Fruit fly (Drosophila melanogaster) whole organism, embryonic: ENCODE measurements around the gene CG15336.

Experiments
- CG10209 ChIP-seq: fragments of 200-800 bp; sonication (Bioruptor generic); optimal IDR thresholded peaks from 3 replicates; lab custom pipeline; 2017; ENCODE audit warnings: missing biosample characterization, mild to moderate bottlenecking, missing genetic modification characterization, missing genetic modification reagents
- CG10366 ChIP-seq: fragments of 200-800 bp; sonication (Bioruptor generic); IDR thresholded peaks from 2 replicates; pipeline ENCODE4 v1.3.6; 2022; ENCODE audit warnings: missing biosample characterization, missing genetic modification characterization
- CG11504 ChIP-seq: fragments of 200-800 bp; sonication (Bioruptor generic); optimal IDR thresholded peaks from 3 replicates; lab custom pipeline; 2019; ENCODE audit warnings: missing biosample characterization, mild to moderate bottlenecking, missing genetic modification characterization, moderate library complexity
- CG12104 ChIP-seq: fragments of 200-800 bp; sonication (Bioruptor generic); optimal IDR thresholded peaks from 3 replicates; lab custom pipeline; 2016; ENCODE audit warnings: missing biosample characterization, missing genetic modification characterization
- CG12155 ChIP-seq: fragments of 200-800 bp; sonication (Bioruptor generic); optimal IDR thresholded peaks from 3 replicates; lab custom pipeline; 2016; ENCODE audit warnings: missing biosample characterization, missing genetic modification characterization
- CG1233 ChIP-seq: fragments of 200-800 bp; sonication (Bioruptor generic); optimal IDR thresholded peaks from 4 replicates; lab custom pipeline; 2018; ENCODE audit warnings: missing biosample characterization, mild to moderate bottlenecking, missing genetic modification characterization
- CG12942 ChIP-seq: fragments of 200-800 bp; sonication (Bioruptor generic); optimal IDR thresholded peaks from 3 replicates; lab custom pipeline; 2016; ENCODE audit warnings: missing biosample characterization, missing genetic modification characterization
- CG14441 ChIP-seq: fragments of 200-800 bp; sonication (Bioruptor generic); IDR thresholded peaks from 2 replicates; pipeline ENCODE4 v1.3.6; 2022; ENCODE audit warnings: missing biosample characterization, missing genetic modification characterization
- CG1529 ChIP-seq: fragments of 200-800 bp; sonication (Bioruptor generic); optimal IDR thresholded peaks from 3 replicates; lab custom pipeline; 2018; ENCODE audit warnings: missing biosample characterization, missing genetic modification characterization
- CG15696 ChIP-seq: fragments of 200-800 bp; sonication (Bioruptor generic); optimal IDR thresholded peaks from 2 replicates; lab custom pipeline; 2019; ENCODE audit warnings: missing biosample characterization, mild to moderate bottlenecking, missing genetic modification characterization, moderate library complexity
- CG1602 ChIP-seq: fragments of 200-800 bp; sonication (Bioruptor generic); optimal IDR thresholded peaks from 3 replicates; lab custom pipeline; 2016; ENCODE audit warnings: missing biosample characterization, missing genetic modification characterization
- CG2116 ChIP-seq: fragments of 200-800 bp; sonication (Bioruptor generic); optimal IDR thresholded peaks from 3 replicates; lab custom pipeline; 2018; ENCODE audit warnings: missing biosample characterization, mild to moderate bottlenecking, missing genetic modification characterization
- CG2678 ChIP-seq: fragments of 200-800 bp; sonication (Bioruptor generic); optimal IDR thresholded peaks from 3 replicates; lab custom pipeline; 2019; ENCODE audit warnings: missing biosample characterization, mild to moderate bottlenecking, missing genetic modification characterization, moderate library complexity
- CG30431 ChIP-seq: fragments of 200-800 bp; sonication (Bioruptor generic); optimal IDR thresholded peaks from 2 replicates; lab custom pipeline; 2017; ENCODE audit warnings: missing biosample characterization, missing genetic modification characterization
- CG3281 ChIP-seq: fragments of 200-800 bp; sonication (Bioruptor generic); optimal IDR thresholded peaks from 3 replicates; lab custom pipeline; 2017; ENCODE audit warnings: missing biosample characterization, mild to moderate bottlenecking, missing genetic modification characterization
- CG4328 ChIP-seq: fragments of 200-800 bp; sonication (Bioruptor generic); optimal IDR thresholded peaks from 3 replicates; lab custom pipeline; 2017; ENCODE audit warnings: missing biosample characterization, missing genetic modification reagents, missing genetic modification characterization
- CG5245 ChIP-seq: fragments of 200-800 bp; sonication (Bioruptor generic); optimal IDR thresholded peaks from 3 replicates; lab custom pipeline; 2016; ENCODE audit warnings: missing biosample characterization, missing genetic modification characterization
- CG6272 ChIP-seq: fragments of 200-800 bp; sonication (Bioruptor generic); IDR thresholded peaks from 2 replicates; pipeline ENCODE4 v1.3.6; 2022; ENCODE audit warnings: missing biosample characterization, missing genetic modification characterization
- CG6813 ChIP-seq: fragments of 200-800 bp; sonication (Bioruptor generic); optimal IDR thresholded peaks from 2 replicates; lab custom pipeline; 2017; ENCODE audit warnings: missing biosample characterization, missing genetic modification characterization, mild to moderate bottlenecking, moderate library complexity, missing genetic modification reagents
- CG9727 ChIP-seq: fragments of 200-800 bp; sonication (Bioruptor generic); optimal IDR thresholded peaks from 3 replicates; lab custom pipeline; 2017; ENCODE audit warnings: missing biosample characterization, mild to moderate bottlenecking, missing genetic modification characterization
- D ChIP-seq, 2 experiments: fragments of 200-800 bp in 1 of 2; fragments of >200 bp in 1 of 2; sonication (Bioruptor generic) in 1 of 2; optimal IDR thresholded peaks; 2 replicates in 1 of 2; 3 replicates in 1 of 2; lab custom pipeline; 2017; ENCODE audit warnings: mild to moderate bottlenecking in 1 of 2, missing biosample characterization in 1 of 2, missing genetic modification characterization in 1 of 2, missing genetic modification reagents in 1 of 2
- Dip3 ChIP-seq: fragments of 200-800 bp; sonication (Bioruptor generic); optimal IDR thresholded peaks from 3 replicates; lab custom pipeline; 2016; ENCODE audit warnings: missing biosample characterization, missing genetic modification characterization
- Fer3 ChIP-seq: fragments of 200-800 bp; sonication (Bioruptor generic); optimal IDR thresholded peaks from 2 replicates; lab custom pipeline; 2018; ENCODE audit warnings: missing biosample characterization, mild to moderate bottlenecking, missing genetic modification characterization, moderate library complexity
- Gug ChIP-seq: fragments of 200-800 bp; sonication (Bioruptor generic); IDR thresholded peaks from 4 replicates; pipeline ENCODE4 v1.3.6; 2022; ENCODE audit warnings: missing biosample characterization, missing genetic modification characterization
- HHEX ChIP-seq: fragments of 200-800 bp; sonication (Bioruptor generic); optimal IDR thresholded peaks from 3 replicates; lab custom pipeline; 2017; ENCODE audit warnings: missing biosample characterization, mild to moderate bottlenecking, missing genetic modification characterization, missing genetic modification reagents
- Hand ChIP-seq: fragments of 200-800 bp; sonication (Bioruptor generic); optimal IDR thresholded peaks from 2 replicates; lab custom pipeline; 2017; ENCODE audit warnings: mild to moderate bottlenecking, missing biosample characterization, missing genetic modification reagents, missing genetic modification characterization
- Hr51 ChIP-seq, 2 experiments: fragments of 200-800 bp; sonication (Bioruptor generic); optimal IDR thresholded peaks; 2 replicates in 1 of 2; 3 replicates in 1 of 2; lab custom pipeline; 2016 to 2018; ENCODE audit warnings: missing biosample characterization in 2 of 2, missing genetic modification characterization in 2 of 2, mild to moderate bottlenecking in 1 of 2, moderate library complexity in 1 of 2
- Meics ChIP-seq: fragments of 200-800 bp; sonication (Bioruptor generic); optimal IDR thresholded peaks from 2 replicates; lab custom pipeline; 2017; ENCODE audit warnings: missing biosample characterization, mild to moderate bottlenecking, missing genetic modification characterization
- Six4 ChIP-seq: fragments of 200-800 bp; sonication (Bioruptor generic); optimal IDR thresholded peaks from 2 replicates; lab custom pipeline; 2016; ENCODE audit warnings: missing biosample characterization, missing genetic modification characterization
- Sox102F ChIP-seq: fragments of 200-800 bp; sonication (Bioruptor generic); optimal IDR thresholded peaks from 2 replicates; lab custom pipeline; 2018; ENCODE audit warnings: missing biosample characterization, mild to moderate bottlenecking, missing genetic modification characterization, moderate library complexity
- Sry-δ ChIP-seq: fragments of 200-800 bp; sonication (Bioruptor generic); optimal IDR thresholded peaks from 2 replicates; lab custom pipeline; 2016; ENCODE audit warnings: missing biosample characterization, missing genetic modification characterization
- Xbp1 ChIP-seq: fragments of 200-800 bp; sonication (Bioruptor generic); optimal IDR thresholded peaks from 3 replicates; lab custom pipeline; 2016; ENCODE audit warnings: missing biosample characterization, mild to moderate bottlenecking, missing genetic modification characterization
- chm ChIP-seq: fragments of 200-800 bp; sonication (Bioruptor generic); IDR thresholded peaks from 2 replicates; pipeline ENCODE4 v1.3.6; 2022; ENCODE audit warnings: missing biosample characterization, missing genetic modification characterization
- grau ChIP-seq: fragments of 200-800 bp; optimal IDR thresholded peaks from 3 replicates; lab custom pipeline; 2019; ENCODE audit warnings: missing biosample characterization, mild to moderate bottlenecking, missing genetic modification characterization, moderate library complexity
- grn ChIP-seq: fragments of 200-800 bp; sonication (Bioruptor generic); optimal IDR thresholded peaks from 3 replicates; lab custom pipeline; 2017; ENCODE audit warnings: missing biosample characterization, missing genetic modification characterization
- ham ChIP-seq: fragments of 200-800 bp; sonication (Bioruptor generic); IDR thresholded peaks from 2 replicates; pipeline ENCODE4 v1.3.6; 2022; ENCODE audit warnings: missing biosample characterization, missing genetic modification characterization
- kah ChIP-seq: fragments of 200-800 bp; sonication (Bioruptor generic); optimal IDR thresholded peaks from 2 replicates; lab custom pipeline; 2018; ENCODE audit warnings: missing biosample characterization, mild to moderate bottlenecking, missing genetic modification characterization
- lmd ChIP-seq: fragments of 200-800 bp; sonication (Bioruptor generic); IDR thresholded peaks from 2 replicates; pipeline ENCODE4 v1.3.6; 2022; ENCODE audit warnings: missing biosample characterization, missing genetic modification characterization
- lola ChIP-seq, 3 experiments: fragments of >200 bp in 2 of 3; fragments of 200-800 bp in 1 of 3; sonication (Bioruptor generic) in 1 of 3; optimal IDR thresholded peaks; 2 replicates each; lab custom pipeline; 2017 to 2019; ENCODE audit warnings: missing biosample characterization in 3 of 3, missing genetic modification characterization in 3 of 3, mild to moderate bottlenecking in 1 of 3, moderate library complexity in 1 of 3
- nom ChIP-seq: fragments of 200-800 bp; sonication (Bioruptor generic); optimal IDR thresholded peaks from 2 replicates; lab custom pipeline; 2017; ENCODE audit warnings: missing biosample characterization, missing genetic modification characterization, mild to moderate bottlenecking, moderate library complexity, missing genetic modification reagents
- pita ChIP-seq: fragments of 200-800 bp; sonication (Bioruptor generic); optimal IDR thresholded peaks from 2 replicates; lab custom pipeline; 2017; ENCODE audit warnings: missing biosample characterization, mild to moderate bottlenecking, missing genetic modification characterization
- prd ChIP-seq, 3 experiments: fragments of >200 bp in 2 of 3; fragments of 200-800 bp in 1 of 3; sonication (Bioruptor generic) in 1 of 3; optimal IDR thresholded peaks in 2 of 3; IDR thresholded peaks in 1 of 3; 2 replicates in 2 of 3; 3 replicates in 1 of 3; pipeline versions ENCODE4 v1.3.6 to Lab custom; 2017 to 2022; ENCODE audit warnings: missing biosample characterization in 1 of 3, missing genetic modification characterization in 1 of 3
- repo ChIP-seq: fragments of 200-800 bp; sonication (Bioruptor generic); optimal IDR thresholded peaks from 2 replicates; lab custom pipeline; 2016; ENCODE audit warnings: missing biosample characterization, missing genetic modification characterization
- row ChIP-seq: fragments of 200-800 bp; sonication (Bioruptor generic); IDR thresholded peaks from 3 replicates; pipeline ENCODE4 v1.3.6; 2022; ENCODE audit warnings: missing biosample characterization, missing genetic modification characterization
- sim ChIP-seq: fragments of 200-800 bp; sonication (Bioruptor generic); IDR thresholded peaks from 2 replicates; pipeline ENCODE4 v1.3.6; 2022; ENCODE audit warnings: missing biosample characterization, missing genetic modification characterization
- slbo ChIP-seq: fragments of 200-800 bp; sonication (Bioruptor generic); IDR thresholded peaks from 2 replicates; pipeline ENCODE4 v1.3.6; 2022; ENCODE audit warnings: missing biosample characterization, missing genetic modification characterization
- ttk ChIP-seq: fragments of 200-800 bp; sonication (Bioruptor generic); IDR thresholded peaks from 2 replicates; pipeline ENCODE4 v2.1.2; 2022; ENCODE audit warnings: missing biosample characterization, missing genetic modification characterization
- zf30C ChIP-seq: fragments of 200-800 bp; sonication (Bioruptor generic); optimal IDR thresholded peaks from 3 replicates; lab custom pipeline; 2018; ENCODE audit warnings: missing biosample characterization, mild to moderate bottlenecking, missing genetic modification characterization

The CG15336 gene

dm6 chrX:8125224-8125649 is 22.5 kb upstream of the CG15336 start (continued):
- TF ChIP-seq chm (GFP tag; lab: Robert Waterston, UW) (peak; percentile 28; the same call in 1 of the 2 replicates), nom (GFP tag; lab: Kevin White, UChicago) (no peak), Gug (peak; percentile 34; the same call in 1 of the 4 replicates), CG1233 (GFP tag; lab: Kevin White, UChicago) (peak; percentile 10), CG9727 (GFP tag; lab: Kevin White, UChicago) (peak; percentile 53), CG10366 (GFP tag; lab: Robert Waterston, UW) (peak; percentile 19; the same call in 1 of the 2 replicates), CG30431 (GFP tag; lab: Kevin White, UChicago) (peak; percentile 28), CG1602 (GFP tag; lab: Kevin White, UChicago) (peak; percentile 18), sim (GFP tag; lab: Robert Waterston, UW) (no peak), grn (no peak), Hand (GFP tag; lab: Kevin White, UChicago) (no peak), CG6813 (GFP tag; lab: Kevin White, UChicago) (peak; percentile 22), slbo (0 out of 2 replicates have a peak, but pooled peaks have one; percentile 29), Hr51 (GFP tag; optimal IDR thresholded peaks at IDR 0.05; lab: Kevin White, UChicago) (peak in 1 of 2 experiments; percentile 71), CG6272 (GFP tag; lab: Robert Waterston, UW) (0 out of 2 replicates have a peak, but pooled peaks have one; percentile 10), D (optimal IDR thresholded peaks at IDR 0.05; lab: Kevin White, UChicago) (no peak), D (GFP tag; optimal IDR thresholded peaks at IDR 0.05; lab: Kevin White, UChicago) (peak; percentile 49), CG2116 (peak; percentile 51), CG12942 (GFP tag; lab: Kevin White, UChicago) (peak; percentile 41), grau (peak; percentile 59), zf30C (GFP tag; lab: Kevin White, UChicago) (no peak), Six4 (peak; percentile 9), Fer3 (tag; lab: Kevin White, UChicago) (no peak), Dip3 (GFP tag; lab: Kevin White, UChicago) (no peak), Sry-δ (GFP tag; lab: Kevin White, UChicago) (no peak), HHEX (GFP tag; lab: Kevin White, UChicago) (peak; percentile 26), ham (GFP tag; lab: Robert Waterston, UW) (no peak), CG3281 (GFP tag; lab: Kevin White, UChicago) (peak; percentile 15), Sox102F (peak; percentile 74), ttk (GFP tag; lab: Robert Waterston, UW) (peak; percentile 56; the same call in 1 of the 2 replicates), kah (GFP tag; lab: Kevin White, UChicago) (peak; percentile 30), CG12155 (GFP tag; lab: Kevin White, UChicago) (no peak), CG10209 (GFP tag; lab: Kevin White, UChicago) (peak; percentile 62), CG1529 (GFP tag; lab: Kevin White, UChicago) (peak; percentile 9), Xbp1 (GFP tag; lab: Kevin White, UChicago) (peak; percentile 53), CG4328 (GFP tag; lab: Kevin White, UChicago) (peak; percentile 3), CG12104 (peak; percentile 27), CG15696 (tag; lab: Kevin White, UChicago) (peak; percentile 29), CG2678 (tag; lab: Kevin White, UChicago) (peak; percentile 74), row (GFP tag; lab: Robert Waterston, UW) (peak; percentile 39; the same call in 2 of the 3 replicates), lola (GFP tag; optimal IDR thresholded peaks at IDR 0.05; lab: Kevin White, UChicago) (peak in 1 of 3 experiments; percentile 60), prd (optimal IDR thresholded peaks at IDR 0.05; lab: Kevin White, UChicago) (no peak), prd (GFP tag; IDR thresholded peaks at IDR 0.05; lab: Robert Waterston, UW) (peak; percentile 71; the same call in 2 of the 3 replicates), lmd (GFP tag; lab: Robert Waterston, UW) (peak; percentile 45; the same call in 1 of the 2 replicates), CG14441 (GFP tag; lab: Robert Waterston, UW) (no peak; the same call in 1 of the 2 replicates), repo (GFP tag; lab: Kevin White, UChicago) (no peak), pita (GFP tag; lab: Kevin White, UChicago) (no peak), CG5245 (GFP tag; lab: Kevin White, UChicago) (no peak), Meics (GFP tag; lab: Kevin White, UChicago) (peak; percentile 19), CG11504 (tag; lab: Kevin White, UChicago) (peak; percentile 82)
